Fruit fly (Drosophila melanogaster): ENCODE data around the gene CG1572.

DNA sequence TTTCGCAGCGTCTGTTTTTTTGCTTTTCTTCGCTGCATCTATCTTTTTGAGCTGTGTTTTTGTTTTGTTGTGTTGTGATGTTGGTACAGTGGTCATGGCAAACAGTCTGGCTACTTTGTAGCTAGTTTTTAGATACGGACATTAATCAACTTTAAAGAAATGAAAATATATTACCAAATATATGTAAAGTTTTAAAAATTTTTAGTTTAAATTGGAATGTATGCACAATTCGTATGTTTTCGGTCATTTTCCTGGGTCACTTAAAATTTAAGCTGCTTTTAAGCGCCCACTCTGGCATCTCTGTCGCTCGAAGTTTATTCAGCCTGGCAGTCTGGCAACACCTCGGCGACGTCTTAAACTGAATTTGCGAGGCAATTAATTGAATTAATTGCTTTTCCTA is 18.1 kb upstream of the CG1572 start, which contains the start of gene CG11695:
- TF ChIP-seq CG8478 (optimal IDR thresholded peaks at IDR 0.05) = no peak
- no peak for TF ChIP-seq CTCF (optimal IDR thresholded peaks at IDR 0.05)
